Worm (Caenorhabditis elegans): ENCODE data around the gene ZK512.11.

- TF ChIP-seq mdl-1 (tag; optimal IDR thresholded peaks at IDR 0.05), result no peak
- no peak for TF ChIP-seq pha-4 (tag; optimal IDR thresholded peaks at IDR 0.05)
- TF ChIP-seq aly-2 (tag; optimal IDR thresholded peaks at IDR 0.05), result no peak
- TF ChIP-seq zag-1 (tag; optimal IDR thresholded peaks at IDR 0.05), result no peak
- no peak for TF ChIP-seq ama-1 (optimal IDR thresholded peaks at IDR 0.05)
- no peak for TF ChIP-seq hmg-11 (tag; optimal IDR thresholded peaks at IDR 0.05)
- no peak for TF ChIP-seq skn-1 (tag; optimal IDR thresholded peaks at IDR 0.05)
- no peak for TF ChIP-seq ceh-16 (tag; optimal IDR thresholded peaks at IDR 0.05)
- TF ChIP-seq jun-1 (tag; optimal IDR thresholded peaks at IDR 0.05), result no peak
- TF ChIP-seq nhr-11 (tag; optimal IDR thresholded peaks at IDR 0.05), result no peak
- TF ChIP-seq pqm-1 (tag; optimal IDR thresholded peaks at IDR 0.05), result no peak
- TF ChIP-seq lsy-12 (tag; optimal IDR thresholded peaks at IDR 0.05), result no peak
- no peak for TF ChIP-seq nhr-76 (tag; optimal IDR thresholded peaks at IDR 0.05)
- no peak for TF ChIP-seq mml-1 (tag; optimal IDR thresholded peaks at IDR 0.05)
Observed at ce11 chrIII:9109172-9109571, 34.8 kb upstream of the ZK512.11 start, which contains the start of gene cya-1.
